Worm (Caenorhabditis elegans) whole organism, L1 larva: Measurements from ENCODE around the gene B0554.4.

Experiments used
- ceh-90 ChIP-seq: sonication (generic microtip); optimal IDR thresholded peaks from 2 replicates; lab custom pipeline; 2016; ENCODE audit warnings: missing genetic modification characterization, missing compliant biosample characterization
- elt-3 ChIP-seq, 6 experiments: fragments of 150-350 bp in 1 of 6; sonication (generic microtip); optimal IDR thresholded peaks; 2 replicates each; lab custom pipeline; 2017 to 2018; ENCODE audit warnings: missing biosample characterization in 6 of 6, missing genetic modification characterization in 6 of 6, inconsistent platforms in 1 of 6
- fkh-10 ChIP-seq: sonication (generic microtip); optimal IDR thresholded peaks from 2 replicates; lab custom pipeline; 2017; ENCODE audit warnings: missing biosample characterization, missing genetic modification reagents, missing genetic modification characterization
- fos-1 ChIP-seq: fragments of 150-350 bp; optimal IDR thresholded peaks from 2 replicates; lab custom pipeline; 2014; ENCODE audit warnings: missing biosample characterization, missing genetic modification characterization
- irx-1 ChIP-seq: sonication (generic microtip); optimal IDR thresholded peaks from 2 replicates; lab custom pipeline; 2016; ENCODE audit warnings: missing genetic modification characterization, missing compliant biosample characterization
- lin-39 ChIP-seq: fragments of 150-350 bp; optimal IDR thresholded peaks from 2 replicates; lab custom pipeline; 2014; ENCODE audit warnings: missing biosample characterization, missing genetic modification reagents, missing genetic modification characterization
- mdl-1 ChIP-seq, 2 experiments: fragments of 150-350 bp; optimal IDR thresholded peaks; 2 replicates each; lab custom pipeline; 2014 to 2017; ENCODE audit warnings: missing biosample characterization in 2 of 2, missing genetic modification characterization in 2 of 2, inconsistent platforms in 1 of 2
- nhr-11 ChIP-seq: fragments of 150-350 bp; optimal IDR thresholded peaks from 2 replicates; lab custom pipeline; 2014; ENCODE audit warnings: missing biosample characterization, missing genetic modification characterization
- snpc-4 ChIP-seq: fragments of 150-350 bp; optimal IDR thresholded peaks from 2 replicates; lab custom pipeline; 2014; ENCODE audit warnings: missing biosample characterization, missing genetic modification characterization
- ztf-11 ChIP-seq, 2 experiments: sonication (generic microtip); optimal IDR thresholded peaks; 2 replicates each; lab custom pipeline; 2016 to 2017; ENCODE audit warnings: missing genetic modification characterization in 2 of 2, missing biosample characterization in 1 of 2, missing compliant biosample characterization in 1 of 2

ce11 chrV:465355-465754, 36.4 kb downstream of the B0554.4 start:
- TF ChIP-seq snpc-4 (tag; lab: Kevin White, UChicago) (no peak), elt-3 (tag; optimal IDR thresholded peaks at IDR 0.05; lab: Kevin White, UChicago) (no peak), mdl-1 (tag; optimal IDR thresholded peaks at IDR 0.05; lab: Kevin White, UChicago) (no peak), fos-1 (tag; lab: Kevin White, UChicago) (no peak), nhr-11 (tag; lab: Kevin White, UChicago) (no peak), ztf-11 (tag; optimal IDR thresholded peaks at IDR 0.05; lab: Kevin White, UChicago) (no peak), fkh-10 (GFP tag; lab: Kevin White, UChicago) (no peak), ceh-90 (tag; lab: Kevin White, UChicago) (no peak), irx-1 (tag; lab: Kevin White, UChicago) (no peak), lin-39 (no peak)
